Worm (Caenorhabditis elegans) whole organism, L2 larva: ENCODE data around the gene cutl-11.

Experiments
- C34F6.9 ChIP-seq: fragments of 150-350 bp; optimal IDR thresholded peaks from 2 replicates; lab custom pipeline; 2014; ENCODE audit warnings: missing biosample characterization, missing genetic modification characterization
- F13H6.1 ChIP-seq: sonication (generic microtip); optimal IDR thresholded peaks from 2 replicates; lab custom pipeline; 2016; ENCODE audit warnings: missing genetic modification characterization, missing compliant biosample characterization
- alr-1 ChIP-seq: fragments of 150-350 bp; optimal IDR thresholded peaks from 2 replicates; lab custom pipeline; 2014; ENCODE audit warnings: missing biosample characterization, missing genetic modification characterization
- aly-2 ChIP-seq: fragments of 150-350 bp; optimal IDR thresholded peaks from 2 replicates; lab custom pipeline; 2014; ENCODE audit warnings: missing biosample characterization, missing genetic modification characterization
- ama-1 ChIP-seq: fragments of 150-350 bp; optimal IDR thresholded peaks from 2 replicates; lab custom pipeline; 2018; ENCODE audit warnings: inconsistent platforms
- blmp-1 ChIP-seq: sonication (generic microtip); optimal IDR thresholded peaks from 2 replicates; lab custom pipeline; 2017; ENCODE audit warnings: missing genetic modification characterization, mild to moderate bottlenecking, missing compliant biosample characterization, antibody characterized with exemption, moderate library complexity; ENCODE audit not compliant: insufficient read depth
- ceh-16 ChIP-seq: fragments of 150-350 bp; optimal IDR thresholded peaks from 2 replicates; lab custom pipeline; 2014; ENCODE audit warnings: missing biosample characterization, missing genetic modification characterization
- ceh-82 ChIP-seq: fragments of 150-350 bp; optimal IDR thresholded peaks from 2 replicates; lab custom pipeline; 2014; ENCODE audit warnings: missing biosample characterization, missing genetic modification characterization
- egl-27 ChIP-seq: sonication (generic microtip); optimal IDR thresholded peaks from 3 replicates; lab custom pipeline; 2017; ENCODE audit warnings: missing biosample characterization, missing genetic modification reagents, missing genetic modification characterization
- elt-1 ChIP-seq: fragments of 150-350 bp; optimal IDR thresholded peaks from 2 replicates; lab custom pipeline; 2014; ENCODE audit warnings: missing biosample characterization, missing genetic modification characterization
- elt-3 ChIP-seq: sonication (generic microtip); optimal IDR thresholded peaks from 2 replicates; lab custom pipeline; 2017; ENCODE audit warnings: missing biosample characterization, missing genetic modification characterization
- fos-1 ChIP-seq: fragments of 150-350 bp; optimal IDR thresholded peaks from 2 replicates; lab custom pipeline; 2014; ENCODE audit warnings: missing biosample characterization, missing genetic modification characterization
- lin-11 ChIP-seq: fragments of 150-350 bp; sonication (generic microtip); optimal IDR thresholded peaks from 2 replicates; lab custom pipeline; 2014; ENCODE audit warnings: missing biosample characterization, missing genetic modification characterization, inconsistent platforms, mixed read lengths
- lin-13 ChIP-seq: fragments of 150-350 bp; optimal IDR thresholded peaks from 2 replicates; lab custom pipeline; 2014; ENCODE audit warnings: missing biosample characterization, missing genetic modification reagents, missing genetic modification characterization
- lin-39 ChIP-seq: fragments of 150-350 bp; optimal IDR thresholded peaks from 2 replicates; lab custom pipeline; 2014; ENCODE audit warnings: missing biosample characterization, missing genetic modification reagents, missing genetic modification characterization
- lsy-2 ChIP-seq, 2 experiments: fragments of 150-350 bp in 1 of 2; sonication (generic microtip) in 1 of 2; optimal IDR thresholded peaks; 2 replicates each; lab custom pipeline; 2014 to 2017; ENCODE audit warnings: missing biosample characterization in 2 of 2, missing genetic modification characterization in 2 of 2
- mab-5 ChIP-seq: fragments of 150-350 bp; optimal IDR thresholded peaks from 2 replicates; lab custom pipeline; 2014; ENCODE audit warnings: missing biosample characterization, missing genetic modification characterization
- mbf-1 ChIP-seq: sonication (generic microtip); optimal IDR thresholded peaks from 2 replicates; lab custom pipeline; 2017; ENCODE audit warnings: missing biosample characterization, missing genetic modification characterization
- mdl-1 ChIP-seq, 2 experiments: fragments of 150-350 bp in 1 of 2; sonication (generic microtip) in 1 of 2; optimal IDR thresholded peaks; 2 replicates each; lab custom pipeline; 2017; ENCODE audit warnings: missing biosample characterization in 2 of 2, missing genetic modification characterization in 2 of 2
- nhr-10 ChIP-seq: sonication (generic microtip); optimal IDR thresholded peaks from 2 replicates; lab custom pipeline; 2017; ENCODE audit warnings: missing biosample characterization, missing genetic modification characterization
- nhr-11 ChIP-seq: fragments of 150-350 bp; optimal IDR thresholded peaks from 2 replicates; lab custom pipeline; 2014; ENCODE audit warnings: missing biosample characterization, missing genetic modification characterization
- nhr-12 ChIP-seq: fragments of 150-350 bp; optimal IDR thresholded peaks from 2 replicates; lab custom pipeline; 2014; ENCODE audit warnings: missing biosample characterization, missing genetic modification characterization
- nhr-129 ChIP-seq: fragments of 150-350 bp; optimal IDR thresholded peaks from 2 replicates; lab custom pipeline; 2014; ENCODE audit warnings: missing biosample characterization, missing genetic modification characterization
- nhr-25 ChIP-seq: fragments of 150-350 bp; sonication (generic microtip); optimal IDR thresholded peaks from 3 replicates; lab custom pipeline; 2014; ENCODE audit warnings: missing biosample characterization, missing genetic modification characterization
- nhr-77 ChIP-seq: fragments of 150-350 bp; optimal IDR thresholded peaks from 2 replicates; lab custom pipeline; 2014; ENCODE audit warnings: missing biosample characterization, missing genetic modification characterization
- peb-1 ChIP-seq: fragments of 150-350 bp; optimal IDR thresholded peaks from 2 replicates; lab custom pipeline; 2014; ENCODE audit warnings: missing biosample characterization, missing genetic modification characterization
- sem-4 ChIP-seq: fragments of 150-350 bp; optimal IDR thresholded peaks from 2 replicates; lab custom pipeline; 2014; ENCODE audit warnings: missing biosample characterization, missing genetic modification reagents, missing genetic modification characterization
- sma-3 ChIP-seq: sonication (generic microtip); optimal IDR thresholded peaks from 2 replicates; lab custom pipeline; 2016; ENCODE audit warnings: missing genetic modification reagents, missing genetic modification characterization, missing compliant biosample characterization
- sma-9 ChIP-seq, 2 experiments: fragments of 150-350 bp in 1 of 2; sonication (generic microtip) in 1 of 2; optimal IDR thresholded peaks; 2 replicates each; lab custom pipeline; 2014 to 2016; ENCODE audit warnings: missing genetic modification characterization in 2 of 2, mild to moderate bottlenecking in 1 of 2, missing biosample characterization in 1 of 2, missing compliant biosample characterization in 1 of 2, missing genetic modification reagents in 1 of 2, moderate library complexity in 1 of 2
- snpc-4 ChIP-seq: fragments of 150-350 bp; optimal IDR thresholded peaks from 2 replicates; lab custom pipeline; 2014; ENCODE audit warnings: missing biosample characterization, missing genetic modification characterization
- unc-39 ChIP-seq: fragments of 150-350 bp; optimal IDR thresholded peaks from 2 replicates; lab custom pipeline; 2014; ENCODE audit warnings: missing biosample characterization, missing genetic modification characterization
- unc-55 ChIP-seq: fragments of 150-350 bp; sonication (generic microtip); optimal IDR thresholded peaks from 3 replicates; lab custom pipeline; 2014; ENCODE audit warnings: missing biosample characterization, missing genetic modification reagents, missing genetic modification characterization
- unc-62 ChIP-seq: fragments of 150-350 bp; optimal IDR thresholded peaks from 2 replicates; lab custom pipeline; 2014; ENCODE audit warnings: missing biosample characterization, missing genetic modification reagents, missing genetic modification characterization
- zag-1 ChIP-seq: fragments of 150-350 bp; optimal IDR thresholded peaks from 2 replicates; lab custom pipeline; 2014; ENCODE audit warnings: missing biosample characterization, missing genetic modification characterization
- ztf-1 ChIP-seq: fragments of 200-800 bp; sonication (Bioruptor generic); conservative IDR thresholded peaks from 2 replicates; pipeline ENCODE4 v1.3.6; 2022; ENCODE audit warnings: missing genetic modification characterization, missing compliant biosample characterization
- ztf-11 ChIP-seq: sonication (generic microtip); optimal IDR thresholded peaks from 2 replicates; lab custom pipeline; 2017; ENCODE audit warnings: missing biosample characterization, missing genetic modification characterization
- ztf-4 ChIP-seq: fragments of 150-350 bp; optimal IDR thresholded peaks from 2 replicates; lab custom pipeline; 2014; ENCODE audit warnings: missing biosample characterization, missing genetic modification characterization

The cutl-11 gene

ce11 chrX:11641562-11641961 is 9.1 kb downstream of the cutl-11 start:
- TF ChIP-seq blmp-1 (no peak), ztf-1 (GFP tag; lab: Robert Waterston, UW) (no peak), ceh-16 (tag; lab: Kevin White, UChicago) (no peak), snpc-4 (tag; lab: Kevin White, UChicago) (no peak), fos-1 (tag; lab: Kevin White, UChicago) (no peak), sma-3 (GFP tag; lab: Kevin White, UChicago) (no peak), egl-27 (tag; lab: Kevin White, UChicago) (no peak), nhr-129 (tag; lab: Kevin White, UChicago) (no peak), mbf-1 (no peak), sma-9 (GFP tag; optimal IDR thresholded peaks at IDR 0.05; lab: Kevin White, UChicago) (no peak), sma-9 (tag; optimal IDR thresholded peaks at IDR 0.05; lab: Kevin White, UChicago) (no peak), nhr-11 (tag; lab: Kevin White, UChicago) (no peak), sem-4 (tag; lab: Kevin White, UChicago) (no peak), lsy-2 (tag; optimal IDR thresholded peaks at IDR 0.05; lab: Kevin White, UChicago) (no peak), mdl-1 (tag; optimal IDR thresholded peaks at IDR 0.05; lab: Kevin White, UChicago) (no peak), ztf-4 (tag; lab: Kevin White, UChicago) (no peak), alr-1 (tag; lab: Kevin White, UChicago) (no peak), lin-11 (tag; lab: Kevin White, UChicago) (no peak), ceh-82 (no peak), elt-3 (tag; lab: Kevin White, UChicago) (no peak), unc-62 (GFP tag; lab: Kevin White, UChicago) (no peak)

DNA sequence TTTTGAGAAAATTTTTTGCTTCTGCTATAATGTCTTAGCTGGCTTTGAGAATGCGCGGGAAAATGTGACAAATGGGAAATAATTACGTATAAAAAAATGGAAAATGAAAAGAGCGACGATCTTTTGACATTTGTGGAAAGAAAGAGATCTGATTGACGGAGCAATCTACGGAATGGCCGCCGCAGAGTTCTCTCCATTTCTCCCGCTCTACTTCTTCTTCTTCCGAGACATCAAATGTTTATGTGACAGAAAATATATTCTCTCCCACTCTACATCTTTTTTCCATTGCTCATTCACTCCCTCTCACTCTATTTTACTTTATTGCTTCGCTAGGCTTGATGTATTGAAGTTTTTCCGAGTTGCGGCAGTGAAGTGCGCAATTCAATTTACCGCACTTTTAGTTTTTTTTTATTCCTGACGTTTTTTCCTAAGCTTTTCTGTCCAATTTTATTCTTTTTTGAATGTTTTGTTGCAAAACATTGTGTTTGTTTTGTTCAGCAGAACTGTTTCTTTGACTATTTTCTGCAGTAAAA is 10.1 kb downstream of the cutl-11 start:
- TF ChIP-seq alr-1 (tag; lab: Kevin White, UChicago) (no peak), nhr-11 (tag; lab: Kevin White, UChicago) (no peak), snpc-4 (tag; lab: Kevin White, UChicago) (no peak), lin-11 (tag; lab: Kevin White, UChicago) (no peak), nhr-10 (tag; lab: Kevin White, UChicago) (no peak), C34F6.9 (tag; lab: Kevin White, UChicago) (peak; percentile 48), sma-3 (GFP tag; lab: Kevin White, UChicago) (no peak), sma-9 (GFP tag; optimal IDR thresholded peaks at IDR 0.05; lab: Kevin White, UChicago) (peak; percentile 14), sma-9 (tag; optimal IDR thresholded peaks at IDR 0.05; lab: Kevin White, UChicago) (no peak), ceh-16 (tag; lab: Kevin White, UChicago) (no peak), unc-55 (GFP tag; lab: Kevin White, UChicago) (peak; percentile 58), peb-1 (tag; lab: Kevin White, UChicago) (no peak), mdl-1 (tag; optimal IDR thresholded peaks at IDR 0.05; lab: Kevin White, UChicago) (no peak), zag-1 (tag; lab: Kevin White, UChicago) (peak; percentile 60), nhr-129 (tag; lab: Kevin White, UChicago) (peak; percentile 24), nhr-12 (tag; lab: Kevin White, UChicago) (no peak), nhr-25 (tag; lab: Kevin White, UChicago) (no peak), ama-1 (lab: Kevin White, UChicago) (no peak), egl-27 (tag; lab: Kevin White, UChicago) (peak; percentile 16)

DNA sequence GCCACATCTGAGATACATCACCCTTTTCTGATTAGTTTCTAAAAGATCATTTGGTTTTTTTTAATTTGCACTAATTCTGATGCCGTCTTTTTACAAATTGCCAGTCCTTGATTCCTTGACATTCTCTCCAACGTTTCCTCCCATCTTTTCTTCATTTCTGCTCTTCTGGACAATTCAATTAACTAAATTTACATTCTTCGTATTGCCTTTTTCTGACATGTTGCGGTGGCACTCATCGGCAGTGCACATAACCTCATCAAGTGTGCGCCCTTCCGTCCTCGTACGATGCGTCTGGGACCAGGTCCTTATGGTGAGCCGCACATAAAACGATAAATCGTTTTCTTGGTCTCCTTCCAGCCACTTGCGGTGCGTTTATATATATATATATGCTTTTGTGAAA is 11.7 kb downstream of the cutl-11 start:
- TF ChIP-seq nhr-77 (tag; lab: Kevin White, UChicago): no peak
- TF ChIP-seq lin-13 (GFP tag; lab: Kevin White, UChicago): no peak
- no peak for TF ChIP-seq ceh-82
- no peak for TF ChIP-seq ama-1 (lab: Kevin White, UChicago)
- no peak for TF ChIP-seq F13H6.1 (tag; lab: Kevin White, UChicago)
- no peak for TF ChIP-seq ztf-11 (tag; lab: Kevin White, UChicago)
- TF ChIP-seq ztf-4 (tag; lab: Kevin White, UChicago): no peak
- TF ChIP-seq lin-39 (tag; lab: Kevin White, UChicago): no peak
- TF ChIP-seq mab-5: no peak
- TF ChIP-seq lsy-2 (tag; optimal IDR thresholded peaks at IDR 0.05; lab: Kevin White, UChicago): no peak
- TF ChIP-seq elt-1 (tag; lab: Kevin White, UChicago): no peak
- TF ChIP-seq ztf-1 (GFP tag; lab: Robert Waterston, UW): no peak
- no peak for TF ChIP-seq aly-2 (tag; lab: Kevin White, UChicago)
- TF ChIP-seq nhr-25 (tag; lab: Kevin White, UChicago): no peak
- no peak for TF ChIP-seq unc-39 (tag; lab: Kevin White, UChicago)
- TF ChIP-seq peb-1 (tag; lab: Kevin White, UChicago): no peak
- TF ChIP-seq, all 48 proteins: peak for 0
